Fruit fly (Drosophila melanogaster) whole organism, embryonic: Measurements from ENCODE around the gene Alg12.
A peak's percentile ranks its signal among the peaks of the same experiment; 100 is the strongest.

Source experiments
- Abd-B ChIP-seq: fragments of 200-800 bp; sonication (Bioruptor generic); optimal IDR thresholded peaks from 2 replicates; lab custom pipeline; 2018; ENCODE audit warnings: missing biosample characterization, mild to moderate bottlenecking, missing genetic modification characterization, moderate library complexity
- Ada2b ChIP-seq: fragments of 200-800 bp; sonication (Bioruptor generic); IDR thresholded peaks from 2 replicates; pipeline ENCODE4 v1.3.6; 2022; ENCODE audit warnings: missing biosample characterization, missing genetic modification characterization
- Atf6 ChIP-seq: fragments of 200-800 bp; sonication (Bioruptor generic); IDR thresholded peaks from 2 replicates; pipeline ENCODE4 v1.3.6; 2022; ENCODE audit warnings: missing biosample characterization, missing genetic modification characterization
- Bdp1 ChIP-seq: fragments of 200-800 bp; sonication (Bioruptor generic); optimal IDR thresholded peaks from 3 replicates; lab custom pipeline; 2016; ENCODE audit warnings: missing biosample characterization, missing genetic modification characterization
- CG10366 ChIP-seq: fragments of 200-800 bp; sonication (Bioruptor generic); IDR thresholded peaks from 2 replicates; pipeline ENCODE4 v1.3.6; 2022; ENCODE audit warnings: missing biosample characterization, missing genetic modification characterization
- CG10431 ChIP-seq: fragments of 200-800 bp; sonication (Bioruptor generic); optimal IDR thresholded peaks from 3 replicates; lab custom pipeline; 2018; ENCODE audit warnings: missing biosample characterization, mild to moderate bottlenecking, missing genetic modification characterization
- CG10959 ChIP-seq: fragments of 200-800 bp; sonication (Bioruptor generic); IDR thresholded peaks from 2 replicates; pipeline ENCODE4 v1.3.6; 2022; ENCODE audit warnings: missing biosample characterization, missing genetic modification characterization
- CG15073 ChIP-seq: fragments of 200-800 bp; sonication (Bioruptor generic); optimal IDR thresholded peaks from 2 replicates; lab custom pipeline; 2016; ENCODE audit warnings: missing biosample characterization, missing genetic modification characterization
- CG17385 ChIP-seq: fragments of 200-800 bp; sonication (Bioruptor generic); optimal IDR thresholded peaks from 3 replicates; lab custom pipeline; 2018; ENCODE audit warnings: missing biosample characterization, mild to moderate bottlenecking, missing genetic modification characterization
- CG1832 ChIP-seq: fragments of 200-800 bp; sonication (Bioruptor generic); optimal IDR thresholded peaks from 2 replicates; lab custom pipeline; 2017; ENCODE audit warnings: missing biosample characterization, mild to moderate bottlenecking, missing genetic modification characterization, inconsistent platforms
- CG18476 ChIP-seq: fragments of 200-800 bp; sonication (Bioruptor generic); optimal IDR thresholded peaks from 2 replicates; lab custom pipeline; 2016; ENCODE audit warnings: missing biosample characterization, mild to moderate bottlenecking, missing genetic modification characterization
- CG2120 ChIP-seq: fragments of 200-800 bp; sonication (Bioruptor generic); optimal IDR thresholded peaks from 3 replicates; lab custom pipeline; 2016; ENCODE audit warnings: missing biosample characterization, missing genetic modification characterization
- CG2712 ChIP-seq: fragments of 200-800 bp; optimal IDR thresholded peaks from 3 replicates; lab custom pipeline; 2019; ENCODE audit warnings: missing biosample characterization, mild to moderate bottlenecking, missing genetic modification characterization, moderate library complexity
- CG31224 ChIP-seq: fragments of 200-800 bp; sonication (Bioruptor generic); IDR thresholded peaks from 2 replicates; pipeline ENCODE4 v1.3.6; 2022; ENCODE audit warnings: missing biosample characterization, missing genetic modification characterization
- CG32767 ChIP-seq: fragments of 200-800 bp; sonication (Bioruptor generic); IDR thresholded peaks from 2 replicates; pipeline ENCODE4 v1.3.6; 2022; ENCODE audit warnings: missing biosample characterization, missing genetic modification characterization
- CG33213 ChIP-seq: fragments of 200-800 bp; sonication (Bioruptor generic); optimal IDR thresholded peaks from 3 replicates; lab custom pipeline; 2016; ENCODE audit warnings: missing biosample characterization, missing genetic modification characterization
- CG6654 ChIP-seq: fragments of 200-800 bp; sonication (Bioruptor generic); optimal IDR thresholded peaks from 2 replicates; lab custom pipeline; 2017; ENCODE audit warnings: missing biosample characterization, mild to moderate bottlenecking, missing genetic modification characterization
- CG8281 ChIP-seq: fragments of 200-800 bp; sonication (Bioruptor generic); optimal IDR thresholded peaks from 2 replicates; lab custom pipeline; 2018; ENCODE audit warnings: missing biosample characterization, mild to moderate bottlenecking, missing genetic modification characterization, moderate library complexity
- CG9215 ChIP-seq: fragments of 200-800 bp; sonication (Bioruptor generic); IDR thresholded peaks from 2 replicates; pipeline ENCODE4 v1.3.6; 2022; ENCODE audit warnings: missing biosample characterization, missing genetic modification characterization
- D19B ChIP-seq: fragments of 200-800 bp; sonication (Bioruptor generic); optimal IDR thresholded peaks from 2 replicates; lab custom pipeline; 2017; ENCODE audit warnings: missing biosample characterization, mild to moderate bottlenecking, missing genetic modification characterization
- Dad ChIP-seq: fragments of 200-800 bp; sonication (Bioruptor generic); optimal IDR thresholded peaks from 3 replicates; lab custom pipeline; 2016; ENCODE audit warnings: missing biosample characterization, missing genetic modification characterization
- Dref ChIP-seq: fragments of 200-800 bp; sonication (Bioruptor generic); IDR thresholded peaks from 2 replicates; pipeline ENCODE4 v1.3.6; 2022; ENCODE audit warnings: missing biosample characterization, missing genetic modification characterization
- ERR ChIP-seq: fragments of 200-800 bp; sonication (Bioruptor generic); optimal IDR thresholded peaks from 2 replicates; lab custom pipeline; 2016; ENCODE audit warnings: missing biosample characterization, missing genetic modification characterization
- Elba2 ChIP-seq: fragments of 200-800 bp; sonication (Bioruptor generic); optimal IDR thresholded peaks from 3 replicates; lab custom pipeline; 2016; ENCODE audit warnings: missing biosample characterization, missing genetic modification characterization
- HLH54F ChIP-seq: fragments of 200-800 bp; sonication (Bioruptor generic); optimal IDR thresholded peaks from 3 replicates; lab custom pipeline; 2016; ENCODE audit warnings: missing biosample characterization, missing genetic modification characterization
- HmgZ ChIP-seq: fragments of 200-800 bp; sonication (Bioruptor generic); optimal IDR thresholded peaks from 2 replicates; lab custom pipeline; 2018; ENCODE audit warnings: missing biosample characterization, mild to moderate bottlenecking, missing genetic modification characterization
- Hr39 ChIP-seq: fragments of >200 bp; optimal IDR thresholded peaks from 2 replicates; lab custom pipeline; 2017
- Nf-YA ChIP-seq: fragments of 200-800 bp; sonication (Bioruptor generic); IDR thresholded peaks from 2 replicates; pipeline ENCODE4 v1.3.6; 2022; ENCODE audit warnings: missing biosample characterization, missing genetic modification characterization
- Sry-δ ChIP-seq: fragments of 200-800 bp; sonication (Bioruptor generic); optimal IDR thresholded peaks from 2 replicates; lab custom pipeline; 2016; ENCODE audit warnings: missing biosample characterization, missing genetic modification characterization
- ab ChIP-seq: fragments of 200-800 bp; sonication (Bioruptor generic); optimal IDR thresholded peaks from 2 replicates; lab custom pipeline; 2016; ENCODE audit warnings: missing biosample characterization, missing genetic modification characterization
- al ChIP-seq: fragments of 200-800 bp; sonication (Bioruptor generic); IDR thresholded peaks from 2 replicates; pipeline ENCODE4 v1.3.6; 2022; ENCODE audit warnings: missing biosample characterization, missing genetic modification characterization
- aop ChIP-seq: fragments of 200-800 bp; sonication (Bioruptor generic); IDR thresholded peaks from 2 replicates; pipeline ENCODE4 v1.3.6; 2022; ENCODE audit warnings: missing biosample characterization, missing genetic modification characterization
- ara ChIP-seq: fragments of 200-800 bp; sonication (Bioruptor generic); IDR thresholded peaks from 2 replicates; pipeline ENCODE4 v1.3.6; 2022; ENCODE audit warnings: missing biosample characterization, missing genetic modification characterization
- da ChIP-seq: fragments of 200-800 bp; sonication (Bioruptor generic); optimal IDR thresholded peaks from 2 replicates; lab custom pipeline; 2016; ENCODE audit warnings: missing biosample characterization, missing genetic modification characterization
- exex ChIP-seq: fragments of 200-800 bp; sonication (Bioruptor generic); optimal IDR thresholded peaks from 4 replicates; lab custom pipeline; 2018; ENCODE audit warnings: missing biosample characterization, mild to moderate bottlenecking, missing genetic modification characterization, moderate library complexity
- ftz-f1 ChIP-seq: fragments of 200-800 bp; sonication (Bioruptor generic); optimal IDR thresholded peaks from 2 replicates; lab custom pipeline; 2016; ENCODE audit warnings: missing biosample characterization, missing genetic modification characterization
- hb ChIP-seq: fragments of 200-800 bp; sonication (Bioruptor generic); IDR thresholded peaks from 3 replicates; pipeline ENCODE4 v1.3.6; 2022; ENCODE audit warnings: missing biosample characterization, missing genetic modification characterization; ENCODE audit not compliant: partially characterized antibody
- her ChIP-seq: fragments of 200-800 bp; sonication (Bioruptor generic); optimal IDR thresholded peaks from 2 replicates; lab custom pipeline; 2016; ENCODE audit warnings: missing biosample characterization, missing genetic modification characterization
- pros ChIP-seq: fragments of 200-800 bp; sonication (Bioruptor generic); optimal IDR thresholded peaks from 3 replicates; lab custom pipeline; 2019; ENCODE audit warnings: missing biosample characterization, mild to moderate bottlenecking, missing genetic modification characterization, moderate library complexity
- sisA ChIP-seq: fragments of 200-800 bp; sonication (Bioruptor generic); IDR thresholded peaks from 2 replicates; pipeline ENCODE4 v1.3.6; 2022; ENCODE audit warnings: missing biosample characterization, missing genetic modification characterization
- slbo ChIP-seq: fragments of 200-800 bp; sonication (Bioruptor generic); IDR thresholded peaks from 2 replicates; pipeline ENCODE4 v1.3.6; 2022; ENCODE audit warnings: missing biosample characterization, missing genetic modification characterization
- slp2 ChIP-seq: fragments of 200-800 bp; sonication (Bioruptor generic); optimal IDR thresholded peaks from 2 replicates; lab custom pipeline; 2016; ENCODE audit warnings: missing biosample characterization, missing genetic modification characterization
- sna ChIP-seq: fragments of 200-800 bp; sonication (Bioruptor generic); IDR thresholded peaks from 2 replicates; pipeline ENCODE4 v1.3.6; 2022; ENCODE audit warnings: missing biosample characterization, missing genetic modification characterization; ENCODE audit not compliant: partially characterized antibody
- so ChIP-seq: fragments of 200-800 bp; sonication (Bioruptor generic); IDR thresholded peaks from 3 replicates; pipeline ENCODE4 v1.3.6; 2022; ENCODE audit warnings: missing biosample characterization, missing genetic modification characterization
- stwl ChIP-seq: fragments of 200-800 bp; sonication (Bioruptor generic); optimal IDR thresholded peaks from 3 replicates; lab custom pipeline; 2018; ENCODE audit warnings: missing biosample characterization, mild to moderate bottlenecking, missing genetic modification characterization, moderate library complexity
- tgo ChIP-seq: fragments of 200-800 bp; sonication (Bioruptor generic); IDR thresholded peaks from 3 replicates; pipeline ENCODE4 v1.3.6; 2022; ENCODE audit warnings: missing biosample characterization, missing genetic modification characterization
- tx ChIP-seq: fragments of 200-800 bp; sonication (Bioruptor generic); optimal IDR thresholded peaks from 2 replicates; lab custom pipeline; 2016; ENCODE audit warnings: missing biosample characterization, missing genetic modification characterization
- vfl ChIP-seq: fragments of 200-800 bp; sonication (Bioruptor generic); optimal IDR thresholded peaks from 2 replicates; lab custom pipeline; 2016; ENCODE audit warnings: missing biosample characterization, missing genetic modification characterization
- yki ChIP-seq: fragments of >200 bp; optimal IDR thresholded peaks from 3 replicates; lab custom pipeline; 2018
- zen ChIP-seq: fragments of 200-800 bp; sonication (Bioruptor generic); optimal IDR thresholded peaks from 3 replicates; lab custom pipeline; 2018; ENCODE audit warnings: missing biosample characterization, mild to moderate bottlenecking, missing genetic modification characterization, moderate library complexity

Alg12 gene

dm6 chr3R:9767620-9768592 is 11.6 kb downstream of the Alg12 start, which contains the start of gene Naa80 (continued):
- no peak for TF ChIP-seq aop
- TF ChIP-seq HmgZ = peak; percentile 87
- no peak for TF ChIP-seq Nf-YA
- TF ChIP-seq CG6654 = no peak
- peak; percentile 20 for TF ChIP-seq CG10431 (GFP tag; lab: Kevin White, UChicago)
- no peak; the same call in 2 of the 3 replicates for TF ChIP-seq hb (GFP tag; lab: Robert Waterston, UW)
- peak; percentile 89 for TF ChIP-seq CG2120 (GFP tag; lab: Kevin White, UChicago)
- TF ChIP-seq Bdp1 = peak; percentile 58
- peak; percentile 83 for TF ChIP-seq HLH54F (GFP tag; lab: Kevin White, UChicago)
- peak; percentile 43; the same call in 1 of the 2 replicates for TF ChIP-seq ara (GFP tag; lab: Robert Waterston, UW)
- peak; percentile 76 for TF ChIP-seq CG31224 (GFP tag; lab: Robert Waterston, UW)
- TF ChIP-seq CG17385 (GFP tag; lab: Kevin White, UChicago) = peak; percentile 99
- peak; percentile 60 for TF ChIP-seq sisA (GFP tag; lab: Robert Waterston, UW)
- TF ChIP-seq pros (GFP tag; lab: Kevin White, UChicago) = no peak
- TF ChIP-seq da = peak; percentile 38
- TF ChIP-seq exex (tag; lab: Kevin White, UChicago) = peak; percentile 49
- peak; percentile 29; the same call in 1 of the 2 replicates for TF ChIP-seq Atf6 (GFP tag; lab: Robert Waterston, UW)
- peak; percentile 15 for TF ChIP-seq Abd-B (GFP tag; lab: Kevin White, UChicago)
- TF ChIP-seq Ada2b (GFP tag; lab: Robert Waterston, UW) = no peak
- TF ChIP-seq CG15073 (GFP tag; lab: Kevin White, UChicago) = no peak
- TF ChIP-seq CG32767 (GFP tag; lab: Robert Waterston, UW) = 0 out of 2 replicates have a peak, but pooled peaks have one; percentile 25
- TF ChIP-seq sna (GFP tag; lab: Robert Waterston, UW) = no peak
- TF ChIP-seq CG1832 (GFP tag; lab: Kevin White, UChicago) = no peak
- peak; percentile 43 for TF ChIP-seq CG18476 (GFP tag; lab: Kevin White, UChicago)
- peak; percentile 30; the same call in 1 of the 2 replicates for TF ChIP-seq CG9215
- peak; percentile 41; the same call in 1 of the 2 replicates for TF ChIP-seq CG10366 (GFP tag; lab: Robert Waterston, UW)
- TF ChIP-seq slbo (GFP tag; lab: Robert Waterston, UW) = peak; percentile 88
- TF ChIP-seq ERR (GFP tag; lab: Kevin White, UChicago) = peak; percentile 82
- TF ChIP-seq Dref = peak; percentile 50
- peak; percentile 84 for TF ChIP-seq her (GFP tag; lab: Kevin White, UChicago)
- peak; percentile 8 for TF ChIP-seq D19B (GFP tag; lab: Kevin White, UChicago)
- TF ChIP-seq zen (tag; lab: Kevin White, UChicago) = peak; percentile 15
- no peak for TF ChIP-seq Elba2
- TF ChIP-seq al = peak; percentile 61
- peak; percentile 18; the same call in 1 of the 3 replicates for TF ChIP-seq tgo (GFP tag; lab: Robert Waterston, UW)
- peak; percentile 77 for TF ChIP-seq vfl (GFP tag; lab: Kevin White, UChicago)
- TF ChIP-seq CG8281 (tag; lab: Kevin White, UChicago) = no peak
- TF ChIP-seq so (GFP tag; lab: Robert Waterston, UW) = no peak
- peak; percentile 35 for TF ChIP-seq CG2712 (tag; lab: Kevin White, UChicago)
- no peak for TF ChIP-seq ab
- TF ChIP-seq Sry-δ = peak; percentile 54
- TF ChIP-seq tx = peak; percentile 69
- TF ChIP-seq Hr39 (lab: Kevin White, UChicago) = no peak
- no peak for TF ChIP-seq yki (lab: Kevin White, UChicago)
- TF ChIP-seq Dad = peak; percentile 69
- peak; percentile 57 for TF ChIP-seq CG33213
- peak; percentile 6 for TF ChIP-seq slp2 (GFP tag; lab: Kevin White, UChicago)
- TF ChIP-seq CG10959 = no peak
- TF ChIP-seq stwl = peak; percentile 77
- TF ChIP-seq ftz-f1 (GFP tag; lab: Kevin White, UChicago) = peak; percentile 88
